Fruit fly (Drosophila melanogaster): ENCODE data around the gene Galt.

Galt gene

dm6 chr2L:6647103-6647711 is 20.6 kb downstream of the Galt start (continued):
- TF ChIP-seq CG42726 (GFP tag; IDR thresholded peaks at IDR 0.05; ENCODE audit: partially characterized antibody): no peak
- peak; percentile 98 for TF ChIP-seq crc (GFP tag; optimal IDR thresholded peaks at IDR 0.05)
- peak; percentile 69 to 89 for TF ChIP-seq Trl (optimal IDR thresholded peaks at IDR 0.05)
- peak; percentile 99 for TF ChIP-seq Trl (GFP tag; optimal IDR thresholded peaks at IDR 0.05)
- TF ChIP-seq pb (GFP tag; optimal IDR thresholded peaks at IDR 0.05): peak; percentile 98
- TF ChIP-seq Lhr (GFP tag; optimal IDR thresholded peaks at IDR 0.05): peak; percentile 95
- peak; percentile 61 for TF ChIP-seq CG13287 (GFP tag; IDR thresholded peaks at IDR 0.05; ENCODE audit: partially characterized antibody)
- TF ChIP-seq Atf3 (GFP tag; optimal IDR thresholded peaks at IDR 0.05): peak; percentile 97
- peak; percentile 98 for TF ChIP-seq dysf (GFP tag; IDR thresholded peaks at IDR 0.05)
- TF ChIP-seq CkIIα-i1 (GFP tag; IDR thresholded peaks at IDR 0.05): peak; percentile 86
- TF ChIP-seq zfh2 (GFP tag; optimal IDR thresholded peaks at IDR 0.05): peak; percentile 94
- peak; percentile 80 for TF ChIP-seq Hey (tag; optimal IDR thresholded peaks at IDR 0.05)
- TF ChIP-seq Tbp (GFP tag; optimal IDR thresholded peaks at IDR 0.05): no peak
- peak; percentile 97 for TF ChIP-seq CG4820 (GFP tag; optimal IDR thresholded peaks at IDR 0.05)
- TF ChIP-seq HLHmδ (GFP tag; optimal IDR thresholded peaks at IDR 0.05): no peak
- peak; percentile 98 for TF ChIP-seq CG1603 (tag; optimal IDR thresholded peaks at IDR 0.05)
- TF ChIP-seq Pdp1 (GFP tag; optimal IDR thresholded peaks at IDR 0.05): peak; percentile 97
- peak; percentile 90 for TF ChIP-seq CG6175 (GFP tag; IDR thresholded peaks at IDR 0.05)
- TF ChIP-seq gem (tag; optimal IDR thresholded peaks at IDR 0.05): peak; percentile 99
- TF ChIP-seq kah (GFP tag; optimal IDR thresholded peaks at IDR 0.05): peak; percentile 96
- peak; percentile 98 for TF ChIP-seq Kr (GFP tag; optimal IDR thresholded peaks at IDR 0.05)
- peak; percentile 95 for TF ChIP-seq CG16815 (GFP tag; optimal IDR thresholded peaks at IDR 0.05)
- peak; percentile 96 for TF ChIP-seq trem (tag; optimal IDR thresholded peaks at IDR 0.05)
- peak; percentile 96 for TF ChIP-seq fu2 (GFP tag; optimal IDR thresholded peaks at IDR 0.05)
- TF ChIP-seq Mad (GFP tag; optimal IDR thresholded peaks at IDR 0.05): peak; percentile 98
- TF ChIP-seq trh (GFP tag; optimal IDR thresholded peaks at IDR 0.05): peak; percentile 95
- peak; percentile 99 for TF ChIP-seq CG17359 (tag; optimal IDR thresholded peaks at IDR 0.05)
- peak; percentile 92 for TF ChIP-seq sima (GFP tag; optimal IDR thresholded peaks at IDR 0.05)
- peak; percentile 97 for TF ChIP-seq Hr3 (GFP tag; optimal IDR thresholded peaks at IDR 0.05)
- peak; percentile 96 for TF ChIP-seq CG6854 (GFP tag; optimal IDR thresholded peaks at IDR 0.05)
- TF ChIP-seq zen2 (GFP tag; IDR thresholded peaks at IDR 0.05; ENCODE audit: partially characterized antibody): no peak
- TF ChIP-seq Adf1 (GFP tag; IDR thresholded peaks at IDR 0.05): peak; percentile 82
- peak; percentile 73 for TF ChIP-seq ftz-f1 (GFP tag; optimal IDR thresholded peaks at IDR 0.05)
- peak; percentile 98 for TF ChIP-seq lilli (GFP tag; optimal IDR thresholded peaks at IDR 0.05)
- TF ChIP-seq scrt (GFP tag; optimal IDR thresholded peaks at IDR 0.05): peak; percentile 89
- TF ChIP-seq CG9817 (tag; optimal IDR thresholded peaks at IDR 0.05): peak; percentile 95
- peak; percentile 91 for TF ChIP-seq Fer2 (tag; optimal IDR thresholded peaks at IDR 0.05)
- TF ChIP-seq CG6683 (GFP tag; optimal IDR thresholded peaks at IDR 0.05): peak; percentile 94
- TF ChIP-seq Xbp1 (GFP tag; optimal IDR thresholded peaks at IDR 0.05): peak; percentile 99
- peak; percentile 95 for TF ChIP-seq jigr1 (GFP tag; IDR thresholded peaks at IDR 0.05)
- TF ChIP-seq CG3163 (GFP tag; optimal IDR thresholded peaks at IDR 0.05): peak; percentile 94
- TF ChIP-seq sqz (GFP tag; optimal IDR thresholded peaks at IDR 0.05): peak; percentile 99
- peak; percentile 99 for TF ChIP-seq vvl (GFP tag; IDR thresholded peaks at IDR 0.05)
- TF ChIP-seq btn (GFP tag; optimal IDR thresholded peaks at IDR 0.05): peak; percentile 98
- TF ChIP-seq CG11456 (GFP tag; IDR thresholded peaks at IDR 0.05): peak; percentile 96
- TF ChIP-seq MESR4 (GFP tag; optimal IDR thresholded peaks at IDR 0.05): peak; percentile 90
- peak; percentile 57 for TF ChIP-seq CG14860 (GFP tag; IDR thresholded peaks at IDR 0.05; ENCODE audit: partially characterized antibody)
- TF ChIP-seq B-H1 (GFP tag; IDR thresholded peaks at IDR 0.05): peak; percentile 97
- peak; percentile 98 for TF ChIP-seq CG1602 (GFP tag; optimal IDR thresholded peaks at IDR 0.05)
- peak; percentile 96 for TF ChIP-seq esg (GFP tag; conservative IDR thresholded peaks at IDR 0.05)

Data from whole organism, embryonic.